Worm (Caenorhabditis elegans) whole organism, late embryonic: ENCODE results near the gene igeg-2.
"Not testable (repeated sequence)": the region's sequence is repeated elsewhere in the genome, so short reads cannot be mapped to it uniquely, and the experiment has no call there.

Experiments used
- C08G9.2 ChIP-seq: sonication (generic microtip); optimal IDR thresholded peaks from 2 replicates; lab custom pipeline; 2016; ENCODE audit warnings: mild to moderate bottlenecking, missing genetic modification characterization, moderate library complexity, missing compliant biosample characterization
- K09A11.1 ChIP-seq: sonication (generic microtip); optimal IDR thresholded peaks from 2 replicates; lab custom pipeline; 2017; ENCODE audit warnings: antibody characterized with exemption, mild to moderate bottlenecking, missing genetic modification characterization, missing compliant biosample characterization; ENCODE audit not compliant: insufficient read depth
- Y22D7AL.16 ChIP-seq: sonication (generic microtip); optimal IDR thresholded peaks from 2 replicates; lab custom pipeline; 2016; ENCODE audit warnings: missing genetic modification characterization, missing compliant biosample characterization
- ahr-1 ChIP-seq: sonication (generic microtip); optimal IDR thresholded peaks from 2 replicates; lab custom pipeline; 2016; ENCODE audit warnings: missing genetic modification characterization, missing compliant biosample characterization
- ama-1 ChIP-seq: fragments of 150-350 bp; optimal IDR thresholded peaks from 2 replicates; lab custom pipeline; 2014
- ceh-18 ChIP-seq: sonication (generic microtip); optimal IDR thresholded peaks from 2 replicates; lab custom pipeline; 2016; ENCODE audit warnings: missing genetic modification characterization, missing compliant biosample characterization
- ceh-19 ChIP-seq: fragments of 200-800 bp; sonication (Bioruptor generic); optimal IDR thresholded peaks from 2 replicates; lab custom pipeline; 2018; ENCODE audit warnings: mild to moderate bottlenecking, missing genetic modification characterization, missing compliant biosample characterization
- ceh-2 ChIP-seq: sonication (generic microtip); optimal IDR thresholded peaks from 2 replicates; lab custom pipeline; 2016; ENCODE audit warnings: missing genotype, missing genetic modification characterization, missing compliant biosample characterization
- ceh-22 ChIP-seq: sonication (generic microtip); optimal IDR thresholded peaks from 2 replicates; lab custom pipeline; 2017; ENCODE audit warnings: missing biosample characterization, missing genetic modification characterization
- ceh-34 ChIP-seq: sonication (generic microtip); optimal IDR thresholded peaks from 2 replicates; lab custom pipeline; 2016; ENCODE audit warnings: mild to moderate bottlenecking, missing genetic modification characterization, missing compliant biosample characterization
- ceh-48 ChIP-seq: sonication (generic microtip); optimal IDR thresholded peaks from 2 replicates; lab custom pipeline; 2016; ENCODE audit warnings: missing genetic modification characterization, inconsistent platforms, missing compliant biosample characterization
- ceh-6 ChIP-seq: fragments of 200-800 bp; sonication (Bioruptor generic); optimal IDR thresholded peaks from 2 replicates; lab custom pipeline; 2018; ENCODE audit warnings: mild to moderate bottlenecking, missing genetic modification characterization, missing compliant biosample characterization
- che-1 ChIP-seq: sonication (generic microtip); optimal IDR thresholded peaks from 2 replicates; lab custom pipeline; 2016; ENCODE audit warnings: mild to moderate bottlenecking, missing genetic modification characterization, missing compliant biosample characterization
- dve-1 ChIP-seq: sonication (generic microtip); optimal IDR thresholded peaks from 2 replicates; lab custom pipeline; 2017; ENCODE audit warnings: antibody characterized with exemption, mild to moderate bottlenecking, missing genetic modification characterization, missing compliant biosample characterization
- elt-2 ChIP-seq: sonication (generic microtip); optimal IDR thresholded peaks from 2 replicates; lab custom pipeline; 2016; ENCODE audit warnings: missing genetic modification reagents, missing genetic modification characterization, missing compliant biosample characterization
- eyg-1 ChIP-seq: sonication (generic microtip); optimal IDR thresholded peaks from 2 replicates; lab custom pipeline; 2016; ENCODE audit warnings: missing genotype, missing genetic modification characterization, missing compliant biosample characterization
- fax-1 ChIP-seq: sonication (generic microtip); optimal IDR thresholded peaks from 2 replicates; lab custom pipeline; 2016; ENCODE audit warnings: missing genotype, missing genetic modification characterization, missing compliant biosample characterization
- gmeb-2 ChIP-seq: sonication (generic microtip); optimal IDR thresholded peaks from 2 replicates; lab custom pipeline; 2016; ENCODE audit warnings: missing genetic modification characterization, inconsistent platforms, missing compliant biosample characterization
- hlh-13 ChIP-seq: fragments of 200-800 bp; sonication (Bioruptor generic); optimal IDR thresholded peaks from 2 replicates; lab custom pipeline; 2018; ENCODE audit warnings: mild to moderate bottlenecking, missing genetic modification characterization, missing compliant biosample characterization
- hlh-15 ChIP-seq: sonication (generic microtip); optimal IDR thresholded peaks from 2 replicates; lab custom pipeline; 2016; ENCODE audit warnings: missing genetic modification characterization, missing compliant biosample characterization
- hlh-30 ChIP-seq: sonication (generic microtip); optimal IDR thresholded peaks from 2 replicates; lab custom pipeline; 2017; ENCODE audit warnings: antibody characterized with exemption, missing genetic modification characterization, missing compliant biosample characterization; ENCODE audit not compliant: insufficient read depth
- hlh-6 ChIP-seq: sonication (generic microtip); optimal IDR thresholded peaks from 2 replicates; lab custom pipeline; 2016; ENCODE audit warnings: missing genotype, missing genetic modification characterization, missing compliant biosample characterization
- npax-4 ChIP-seq: sonication (generic microtip); optimal IDR thresholded peaks from 2 replicates; lab custom pipeline; 2016; ENCODE audit warnings: missing genetic modification characterization, missing compliant biosample characterization
- pag-3 ChIP-seq: sonication (generic microtip); optimal IDR thresholded peaks from 2 replicates; lab custom pipeline; 2016; ENCODE audit warnings: missing compliant biosample characterization, missing genetic modification characterization, borderline replicate concordance
- pat-9 ChIP-seq: fragments of 200-800 bp; sonication (Bioruptor generic); optimal IDR thresholded peaks from 2 replicates; lab custom pipeline; 2018; ENCODE audit warnings: mild to moderate bottlenecking, missing genetic modification characterization, moderate library complexity, missing compliant biosample characterization
- pax-1 ChIP-seq: fragments of 150-350 bp; optimal IDR thresholded peaks from 2 replicates; lab custom pipeline; 2014; ENCODE audit warnings: missing biosample characterization, missing genetic modification characterization
- pha-2 ChIP-seq: sonication (generic microtip); optimal IDR thresholded peaks from 2 replicates; lab custom pipeline; 2017; ENCODE audit warnings: mild to moderate bottlenecking, missing genetic modification characterization, missing compliant biosample characterization
- sox-4 ChIP-seq: sonication (generic microtip); optimal IDR thresholded peaks from 2 replicates; lab custom pipeline; 2017; ENCODE audit warnings: mild to moderate bottlenecking, missing genetic modification characterization, inconsistent platforms, missing compliant biosample characterization
- syd-9 ChIP-seq: sonication (generic microtip); optimal IDR thresholded peaks from 2 replicates; lab custom pipeline; 2016; ENCODE audit warnings: mild to moderate bottlenecking, missing genetic modification characterization, moderate library complexity, missing compliant biosample characterization
- unc-3 ChIP-seq, 2 experiments: fragments of 200-800 bp in 1 of 2; sonication (Bioruptor generic) in 1 of 2; sonication (generic microtip) in 1 of 2; conservative IDR thresholded peaks in 1 of 2; optimal IDR thresholded peaks in 1 of 2; 2 replicates each; pipeline versions ENCODE4 v1.3.6 to Lab custom; 2016 to 2022; ENCODE audit warnings: missing compliant biosample characterization in 2 of 2, missing genetic modification characterization in 2 of 2, missing genetic modification reagents in 1 of 2
- unc-42 ChIP-seq: sonication (generic microtip); optimal IDR thresholded peaks from 2 replicates; lab custom pipeline; 2016; ENCODE audit warnings: missing genotype, missing genetic modification characterization, missing compliant biosample characterization
- unc-55 ChIP-seq: sonication (generic microtip); optimal IDR thresholded peaks from 2 replicates; lab custom pipeline; 2017; ENCODE audit warnings: missing biosample characterization, missing genetic modification reagents, missing genetic modification characterization

igeg-2 gene

ce11 chrX:11450261-11450660 is 3.8 kb upstream of the igeg-2 start:
- no peak for TF ChIP-seq hlh-30 (tag; lab: Kevin White, UChicago)
- TF ChIP-seq ceh-34 (tag; lab: Kevin White, UChicago): no peak
- no peak for TF ChIP-seq ama-1 (lab: Kevin White, UChicago)
- TF ChIP-seq Y22D7AL.16 (tag; lab: Kevin White, UChicago): no peak
- no peak for TF ChIP-seq K09A11.1 (tag; lab: Kevin White, UChicago)
- TF ChIP-seq sox-4: no peak
- no peak for TF ChIP-seq ceh-2 (tag; lab: Kevin White, UChicago)
- TF ChIP-seq unc-42: no peak
- no peak for TF ChIP-seq eyg-1 (tag; lab: Kevin White, UChicago)
- TF ChIP-seq npax-4 (tag; lab: Kevin White, UChicago): no peak
- no peak for TF ChIP-seq C08G9.2 (tag; lab: Kevin White, UChicago)
- TF ChIP-seq, all 69 proteins: peak for 0

- TF ChIP-seq elt-2 (tag; lab: Kevin White, UChicago): peak; percentile 21
- no peak for TF ChIP-seq eyg-1 (tag; lab: Kevin White, UChicago)
- TF ChIP-seq unc-55: no peak
- TF ChIP-seq unc-3 (GFP tag; conservative IDR thresholded peaks at IDR 0.05; lab: Robert Waterston, UW): no peak
- no peak for TF ChIP-seq unc-3 (tag; optimal IDR thresholded peaks at IDR 0.05; lab: Kevin White, UChicago)
Observed at ce11 chrX:11447695-11448094, 1.3 kb upstream of the igeg-2 start.

ce11 chrX:11439740-11440139 is 6.7 kb downstream of the igeg-2 start, which contains the start of gene F46C3.7:
Gene F46C3.7, plus strand, starts transcription at chrX:11440040.
- TF ChIP-seq pag-3; pax-1 (tag; lab: Kevin White, UChicago); ceh-22 (tag; lab: Kevin White, UChicago): not testable (repeated sequence)

ce11 chrX:11437716-11438115 is 8.7 kb downstream of the igeg-2 start:
- TF ChIP-seq ahr-1 (tag; lab: Kevin White, UChicago) (no peak), K09A11.1 (tag; lab: Kevin White, UChicago) (no peak), fax-1 (tag; lab: Kevin White, UChicago) (no peak), pat-9 (tag; lab: Kevin White, UChicago) (no peak), hlh-15 (tag; lab: Kevin White, UChicago) (no peak), hlh-6 (no peak)

DNA sequence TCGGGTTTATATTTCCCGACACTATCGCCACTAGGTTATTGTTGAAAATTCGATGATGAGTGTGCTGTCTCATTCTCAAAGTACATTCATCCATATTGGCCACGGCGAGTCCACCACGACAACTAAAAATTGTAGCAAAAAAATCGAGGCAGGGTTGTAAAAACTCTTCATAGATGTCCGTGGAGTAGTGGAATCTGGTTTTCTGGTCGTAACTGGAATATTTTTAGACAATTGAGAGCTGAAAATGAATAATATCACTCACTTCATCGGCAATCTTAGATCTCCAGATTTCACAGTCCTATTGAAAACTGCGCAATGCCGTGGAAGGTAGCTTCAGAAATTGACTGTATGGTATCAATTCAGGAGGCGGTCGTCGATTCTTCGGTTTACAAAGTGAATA is 10.9 kb downstream of the igeg-2 start:
- TF ChIP-seq ceh-19 (GFP tag; lab: Kevin White, UChicago) (no peak), gmeb-2 (no peak), ahr-1 (tag; lab: Kevin White, UChicago) (no peak), hlh-13 (GFP tag; lab: Kevin White, UChicago) (no peak), fax-1 (tag; lab: Kevin White, UChicago) (no peak), pax-1 (tag; lab: Kevin White, UChicago) (no peak), pha-2 (no peak)
- TF ChIP-seq, all 69 proteins: peak for 0

DNA sequence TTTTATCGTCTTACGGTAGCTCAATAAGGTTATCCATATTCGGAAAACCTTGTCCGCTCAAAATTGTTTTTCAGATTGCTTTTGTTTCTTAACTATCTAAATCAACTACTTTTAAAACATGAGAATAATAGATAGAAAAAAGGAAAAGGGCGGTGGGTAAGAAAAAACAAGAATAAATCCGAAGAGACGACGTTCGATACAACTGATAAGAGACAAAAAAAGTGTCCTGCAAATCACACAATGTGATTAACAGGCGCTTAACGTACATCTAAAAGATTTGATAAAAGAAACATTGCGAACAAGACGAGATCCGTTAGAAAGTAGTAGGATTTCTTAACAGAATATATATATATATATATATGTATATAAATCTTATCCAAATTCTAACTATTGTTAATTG is 12.9 kb downstream of the igeg-2 start, which contains the start of gene hum-4:
hum-4 (minus strand) TSS at position 101 of the 400 bp plus-strand sequence.
- TF ChIP-seq gmeb-2: no peak
- TF ChIP-seq ceh-48 (tag; lab: Kevin White, UChicago): no peak
- TF ChIP-seq syd-9: no peak
- TF ChIP-seq ceh-6: no peak
- TF ChIP-seq ceh-2 (tag; lab: Kevin White, UChicago): no peak
- no peak for TF ChIP-seq hlh-30 (tag; lab: Kevin White, UChicago)
- no peak for TF ChIP-seq dve-1 (tag; lab: Kevin White, UChicago)
- TF ChIP-seq che-1 (tag; lab: Kevin White, UChicago): no peak
- no peak for TF ChIP-seq ama-1 (lab: Kevin White, UChicago)
- no peak for TF ChIP-seq ceh-18 (tag; lab: Kevin White, UChicago)
- TF ChIP-seq fax-1 (tag; lab: Kevin White, UChicago): no peak
